Worm (Caenorhabditis elegans): ENCODE results near the gene lgc-39.

lgc-39 gene

DNA sequence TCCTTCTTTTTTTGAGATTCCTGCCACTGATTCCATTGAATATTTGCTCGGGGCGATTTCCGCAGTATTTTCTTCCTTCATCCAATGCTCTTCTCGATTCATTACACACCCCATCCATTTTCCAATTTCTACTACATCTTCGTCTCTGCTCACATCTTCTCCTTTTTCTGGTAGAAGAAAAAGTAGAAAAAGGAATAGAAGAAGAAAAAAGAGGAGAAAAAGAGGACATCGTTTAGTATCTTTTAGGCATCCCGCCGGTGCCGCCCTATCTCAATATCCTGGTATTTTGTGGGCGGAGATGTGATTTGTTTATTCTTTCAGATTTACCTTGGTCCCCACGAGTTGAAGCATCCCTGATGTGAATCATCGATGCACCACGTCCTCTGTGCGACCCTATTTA is at the start of gene lgc-39:
TSS of gene lgc-39 (plus strand) at position 301 of the 400 bp plus-strand sequence.
- no peak for TF ChIP-seq elt-2 (tag; optimal IDR thresholded peaks at IDR 0.05)
- TF ChIP-seq fax-1 (tag; optimal IDR thresholded peaks at IDR 0.05): no peak
- TF ChIP-seq ama-1 (optimal IDR thresholded peaks at IDR 0.05): no peak
- no peak for TF ChIP-seq tbx-7 (tag; optimal IDR thresholded peaks at IDR 0.05)
- no peak for TF ChIP-seq ceh-18 (tag; optimal IDR thresholded peaks at IDR 0.05)
- TF ChIP-seq C38D4.7 (GFP tag; optimal IDR thresholded peaks at IDR 0.05): no peak
- no peak for TF ChIP-seq pqm-1 (tag; optimal IDR thresholded peaks at IDR 0.05)
- TF ChIP-seq hlh-30 (tag; optimal IDR thresholded peaks at IDR 0.05; ENCODE audit: insufficient read depth): no peak
- no peak for TF ChIP-seq ceh-24 (tag; optimal IDR thresholded peaks at IDR 0.05)
- no peak for TF ChIP-seq ceh-31 (tag; optimal IDR thresholded peaks at IDR 0.05)
- no peak for TF ChIP-seq ceh-14 (tag; optimal IDR thresholded peaks at IDR 0.05)
- TF ChIP-seq fkh-10 (GFP tag; optimal IDR thresholded peaks at IDR 0.05): no peak
- no peak for TF ChIP-seq nhr-11 (tag; optimal IDR thresholded peaks at IDR 0.05)
- TF ChIP-seq elt-4 (tag; optimal IDR thresholded peaks at IDR 0.05): no peak

DNA sequence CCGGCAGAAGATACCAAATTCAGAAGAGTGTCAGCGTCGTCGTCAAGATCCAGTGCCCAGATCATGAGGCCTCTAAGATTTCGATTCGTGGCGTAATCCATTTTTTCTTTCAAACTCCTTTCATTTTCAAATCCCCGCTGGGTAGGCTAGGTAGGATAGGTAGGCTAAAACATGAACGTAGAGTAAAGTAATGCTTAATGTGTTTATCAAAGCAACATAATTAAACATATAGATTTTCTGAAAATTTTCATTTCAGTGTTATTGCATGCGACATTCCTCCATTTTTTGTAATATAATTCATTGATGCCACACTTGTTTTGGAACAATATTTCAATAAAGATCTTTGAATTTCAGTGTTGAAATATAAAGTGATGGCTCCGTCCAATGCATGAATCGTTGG is 45.8 kb upstream of the lgc-39 start, which contains the start of gene T01C4.8:
TSS of gene T01C4.8 (minus strand) at position 101 of the 400 bp plus-strand sequence.
- TF ChIP-seq tbx-7 (tag; optimal IDR thresholded peaks at IDR 0.05): no peak
- TF ChIP-seq sox-2 (GFP tag; IDR thresholded peaks at IDR 0.05): no peak
- no peak for TF ChIP-seq syd-9 (tag; optimal IDR thresholded peaks at IDR 0.05)
- no peak for TF ChIP-seq ztf-16 (tag; optimal IDR thresholded peaks at IDR 0.05)
- TF ChIP-seq hlh-15 (tag; optimal IDR thresholded peaks at IDR 0.05): no peak
- no peak for TF ChIP-seq fkh-6 (tag; optimal IDR thresholded peaks at IDR 0.05)
- no peak for TF ChIP-seq ceh-18 (tag; optimal IDR thresholded peaks at IDR 0.05)
- TF ChIP-seq K09A11.1 (tag; optimal IDR thresholded peaks at IDR 0.05; ENCODE audit: insufficient read depth): no peak
- TF ChIP-seq ceh-48 (tag; optimal IDR thresholded peaks at IDR 0.05): no peak
- no peak for TF ChIP-seq unc-55 (GFP tag; optimal IDR thresholded peaks at IDR 0.05)
- TF ChIP-seq tbx-2 (tag; optimal IDR thresholded peaks at IDR 0.05): no peak
- no peak for TF ChIP-seq pag-3 (tag; optimal IDR thresholded peaks at IDR 0.05; ENCODE audit: borderline replicate concordance)
- TF ChIP-seq ceh-24 (tag; optimal IDR thresholded peaks at IDR 0.05): no peak
- no peak for TF ChIP-seq dmd-4 (tag; optimal IDR thresholded peaks at IDR 0.05; ENCODE audit: borderline replicate concordance)
- TF ChIP-seq unc-3 (GFP tag; conservative IDR thresholded peaks at IDR 0.05): no peak
- TF ChIP-seq unc-3 (tag; optimal IDR thresholded peaks at IDR 0.05): no peak
- TF ChIP-seq odd-2 (tag; optimal IDR thresholded peaks at IDR 0.05): no peak
- TF ChIP-seq K02D7.2 (tag; optimal IDR thresholded peaks at IDR 0.05): no peak

DNA sequence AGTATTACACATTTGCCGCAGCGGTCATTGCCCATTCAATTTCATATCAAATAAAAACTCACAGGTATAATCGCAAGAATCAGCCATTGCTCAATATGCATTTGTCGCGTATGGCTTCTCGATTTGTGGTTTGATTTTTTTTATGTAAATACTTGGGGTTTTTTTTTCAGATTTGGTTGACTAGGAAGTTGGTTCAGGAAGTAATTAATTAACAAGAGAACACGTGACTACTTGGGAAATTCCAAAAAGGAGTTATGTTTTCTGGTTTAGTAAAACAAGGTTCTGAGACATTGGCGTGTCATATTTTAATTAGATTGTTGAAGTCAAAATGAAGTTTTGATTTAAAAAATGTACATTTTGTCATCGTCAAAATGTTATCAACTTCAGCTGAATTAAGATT is 44.3 kb upstream of the lgc-39 start, which contains the start of gene srx-36:
TSS of gene srx-36 (minus strand) at position 101 of the 400 bp plus-strand sequence.
- TF ChIP-seq pqm-1 (tag; optimal IDR thresholded peaks at IDR 0.05): no peak
- TF ChIP-seq ceh-14 (tag; optimal IDR thresholded peaks at IDR 0.05): no peak
- no peak for TF ChIP-seq pha-2 (tag; optimal IDR thresholded peaks at IDR 0.05)
- no peak for TF ChIP-seq unc-42 (tag; optimal IDR thresholded peaks at IDR 0.05)
- no peak for TF ChIP-seq ceh-31 (tag; optimal IDR thresholded peaks at IDR 0.05)
- TF ChIP-seq ttx-3 (tag; optimal IDR thresholded peaks at IDR 0.05): no peak
- no peak for TF ChIP-seq hlh-6 (tag; optimal IDR thresholded peaks at IDR 0.05)
- no peak for TF ChIP-seq hlh-13 (GFP tag; optimal IDR thresholded peaks at IDR 0.05)
- TF ChIP-seq unc-3 (GFP tag; conservative IDR thresholded peaks at IDR 0.05): no peak
- no peak for TF ChIP-seq unc-3 (tag; optimal IDR thresholded peaks at IDR 0.05)
- TF ChIP-seq C08G9.2 (tag; optimal IDR thresholded peaks at IDR 0.05): no peak
- TF ChIP-seq ceh-18 (tag; optimal IDR thresholded peaks at IDR 0.05): no peak
- no peak for TF ChIP-seq C38D4.7 (GFP tag; optimal IDR thresholded peaks at IDR 0.05)
- no peak for TF ChIP-seq ceh-2 (tag; optimal IDR thresholded peaks at IDR 0.05)
- TF ChIP-seq che-1 (tag; optimal IDR thresholded peaks at IDR 0.05): no peak
- TF ChIP-seq hlh-8 (tag; optimal IDR thresholded peaks at IDR 0.05): no peak
- TF ChIP-seq ceh-48 (tag; optimal IDR thresholded peaks at IDR 0.05): no peak
- no peak for TF ChIP-seq pha-4 (tag; optimal IDR thresholded peaks at IDR 0.05)

Measured in whole organism, late embryonic.